Worm (Caenorhabditis elegans) whole organism, L2 larva: ENCODE results near the gene R10D12.8.

Source experiments
- C34F6.9 ChIP-seq: fragments of 150-350 bp; optimal IDR thresholded peaks from 2 replicates; lab custom pipeline; 2014; ENCODE audit warnings: missing biosample characterization, missing genetic modification characterization
- F13H6.1 ChIP-seq: sonication (generic microtip); optimal IDR thresholded peaks from 2 replicates; lab custom pipeline; 2016; ENCODE audit warnings: missing genetic modification characterization, missing compliant biosample characterization
- Y55F3AM.14 ChIP-seq: fragments of 200-800 bp; sonication (Bioruptor generic); optimal IDR thresholded peaks from 2 replicates; lab custom pipeline; 2018; ENCODE audit warnings: mild to moderate bottlenecking, missing genetic modification characterization, missing compliant biosample characterization
- aly-2 ChIP-seq: fragments of 150-350 bp; optimal IDR thresholded peaks from 2 replicates; lab custom pipeline; 2014; ENCODE audit warnings: missing biosample characterization, missing genetic modification characterization
- ama-1 ChIP-seq: fragments of 150-350 bp; optimal IDR thresholded peaks from 2 replicates; lab custom pipeline; 2018; ENCODE audit warnings: inconsistent platforms
- blmp-1 ChIP-seq: sonication (generic microtip); optimal IDR thresholded peaks from 2 replicates; lab custom pipeline; 2017; ENCODE audit warnings: missing genetic modification characterization, mild to moderate bottlenecking, missing compliant biosample characterization, antibody characterized with exemption, moderate library complexity; ENCODE audit not compliant: insufficient read depth
- ceh-16 ChIP-seq: fragments of 150-350 bp; optimal IDR thresholded peaks from 2 replicates; lab custom pipeline; 2014; ENCODE audit warnings: missing biosample characterization, missing genetic modification characterization
- ceh-82 ChIP-seq: fragments of 150-350 bp; optimal IDR thresholded peaks from 2 replicates; lab custom pipeline; 2014; ENCODE audit warnings: missing biosample characterization, missing genetic modification characterization
- crh-2 ChIP-seq: sonication (generic microtip); optimal IDR thresholded peaks from 2 replicates; lab custom pipeline; 2017; ENCODE audit warnings: missing biosample characterization, missing genetic modification characterization
- dmd-4 ChIP-seq: sonication (generic microtip); optimal IDR thresholded peaks from 2 replicates; lab custom pipeline; 2017; ENCODE audit warnings: missing biosample characterization, missing genetic modification characterization
- egl-27 ChIP-seq: sonication (generic microtip); optimal IDR thresholded peaks from 3 replicates; lab custom pipeline; 2017; ENCODE audit warnings: missing biosample characterization, missing genetic modification reagents, missing genetic modification characterization
- gmeb-1 ChIP-seq: fragments of 150-350 bp; optimal IDR thresholded peaks from 2 replicates; lab custom pipeline; 2014; ENCODE audit warnings: missing biosample characterization, missing genetic modification characterization
- lin-11 ChIP-seq: fragments of 150-350 bp; sonication (generic microtip); optimal IDR thresholded peaks from 2 replicates; lab custom pipeline; 2014; ENCODE audit warnings: missing biosample characterization, missing genetic modification characterization, inconsistent platforms, mixed read lengths
- lin-13 ChIP-seq: fragments of 150-350 bp; optimal IDR thresholded peaks from 2 replicates; lab custom pipeline; 2014; ENCODE audit warnings: missing biosample characterization, missing genetic modification reagents, missing genetic modification characterization
- lsy-2 ChIP-seq, 2 experiments: fragments of 150-350 bp in 1 of 2; sonication (generic microtip) in 1 of 2; optimal IDR thresholded peaks; 2 replicates each; lab custom pipeline; 2014 to 2017; ENCODE audit warnings: missing biosample characterization in 2 of 2, missing genetic modification characterization in 2 of 2
- mab-5 ChIP-seq: fragments of 150-350 bp; optimal IDR thresholded peaks from 2 replicates; lab custom pipeline; 2014; ENCODE audit warnings: missing biosample characterization, missing genetic modification characterization
- nhr-10 ChIP-seq: sonication (generic microtip); optimal IDR thresholded peaks from 2 replicates; lab custom pipeline; 2017; ENCODE audit warnings: missing biosample characterization, missing genetic modification characterization
- nhr-12 ChIP-seq: fragments of 150-350 bp; optimal IDR thresholded peaks from 2 replicates; lab custom pipeline; 2014; ENCODE audit warnings: missing biosample characterization, missing genetic modification characterization
- nhr-129 ChIP-seq: fragments of 150-350 bp; optimal IDR thresholded peaks from 2 replicates; lab custom pipeline; 2014; ENCODE audit warnings: missing biosample characterization, missing genetic modification characterization
- nhr-21 ChIP-seq: fragments of 150-350 bp; optimal IDR thresholded peaks from 2 replicates; lab custom pipeline; 2014; ENCODE audit warnings: missing biosample characterization, missing genetic modification characterization
- nhr-23 ChIP-seq: fragments of 150-350 bp; optimal IDR thresholded peaks from 2 replicates; lab custom pipeline; 2014; ENCODE audit warnings: missing biosample characterization, missing genetic modification reagents, missing genetic modification characterization
- nhr-25 ChIP-seq: fragments of 150-350 bp; sonication (generic microtip); optimal IDR thresholded peaks from 3 replicates; lab custom pipeline; 2014; ENCODE audit warnings: missing biosample characterization, missing genetic modification characterization
- peb-1 ChIP-seq: fragments of 150-350 bp; optimal IDR thresholded peaks from 2 replicates; lab custom pipeline; 2014; ENCODE audit warnings: missing biosample characterization, missing genetic modification characterization
- sem-4 ChIP-seq: fragments of 150-350 bp; optimal IDR thresholded peaks from 2 replicates; lab custom pipeline; 2014; ENCODE audit warnings: missing biosample characterization, missing genetic modification reagents, missing genetic modification characterization
- sma-3 ChIP-seq: sonication (generic microtip); optimal IDR thresholded peaks from 2 replicates; lab custom pipeline; 2016; ENCODE audit warnings: missing genetic modification reagents, missing genetic modification characterization, missing compliant biosample characterization
- sma-9 ChIP-seq, 2 experiments: fragments of 150-350 bp in 1 of 2; sonication (generic microtip) in 1 of 2; optimal IDR thresholded peaks; 2 replicates each; lab custom pipeline; 2014 to 2016; ENCODE audit warnings: missing genetic modification characterization in 2 of 2, mild to moderate bottlenecking in 1 of 2, missing biosample characterization in 1 of 2, missing compliant biosample characterization in 1 of 2, missing genetic modification reagents in 1 of 2, moderate library complexity in 1 of 2
- unc-39 ChIP-seq: fragments of 150-350 bp; optimal IDR thresholded peaks from 2 replicates; lab custom pipeline; 2014; ENCODE audit warnings: missing biosample characterization, missing genetic modification characterization
- unc-55 ChIP-seq: fragments of 150-350 bp; sonication (generic microtip); optimal IDR thresholded peaks from 3 replicates; lab custom pipeline; 2014; ENCODE audit warnings: missing biosample characterization, missing genetic modification reagents, missing genetic modification characterization
- unc-62 ChIP-seq: fragments of 150-350 bp; optimal IDR thresholded peaks from 2 replicates; lab custom pipeline; 2014; ENCODE audit warnings: missing biosample characterization, missing genetic modification reagents, missing genetic modification characterization
- zag-1 ChIP-seq: fragments of 150-350 bp; optimal IDR thresholded peaks from 2 replicates; lab custom pipeline; 2014; ENCODE audit warnings: missing biosample characterization, missing genetic modification characterization
- ztf-4 ChIP-seq: fragments of 150-350 bp; optimal IDR thresholded peaks from 2 replicates; lab custom pipeline; 2014; ENCODE audit warnings: missing biosample characterization, missing genetic modification characterization

The R10D12.8 gene

ce11 chrV:13908916-13909176 lies 44.2 kb downstream of the R10D12.8 start, which contains the start of gene C06B3.6:
Gene C06B3.6, minus strand, starts transcription at chrV:13908967.
- TF ChIP-seq sma-3 (GFP tag; lab: Kevin White, UChicago): no peak
- no peak for TF ChIP-seq mab-5 (tag; lab: Kevin White, UChicago)
- TF ChIP-seq dmd-4 (tag; lab: Kevin White, UChicago): no peak
- TF ChIP-seq sma-9 (GFP tag; optimal IDR thresholded peaks at IDR 0.05; lab: Kevin White, UChicago): no peak
- TF ChIP-seq sma-9 (tag; optimal IDR thresholded peaks at IDR 0.05; lab: Kevin White, UChicago): no peak
- TF ChIP-seq ceh-82 (tag; lab: Kevin White, UChicago): no peak
- TF ChIP-seq C34F6.9 (tag; lab: Kevin White, UChicago): no peak
- no peak for TF ChIP-seq peb-1 (tag; lab: Kevin White, UChicago)
- TF ChIP-seq lin-11: no peak
- TF ChIP-seq nhr-10 (tag; lab: Kevin White, UChicago): no peak
- TF ChIP-seq Y55F3AM.14 (GFP tag; lab: Kevin White, UChicago): no peak
- no peak for TF ChIP-seq nhr-12 (tag; lab: Kevin White, UChicago)
- no peak for TF ChIP-seq crh-2 (tag; lab: Kevin White, UChicago)
- no peak for TF ChIP-seq ama-1 (lab: Kevin White, UChicago)
- no peak for TF ChIP-seq nhr-25 (tag; lab: Kevin White, UChicago)
- TF ChIP-seq unc-62 (GFP tag; lab: Kevin White, UChicago): no peak

DNA sequence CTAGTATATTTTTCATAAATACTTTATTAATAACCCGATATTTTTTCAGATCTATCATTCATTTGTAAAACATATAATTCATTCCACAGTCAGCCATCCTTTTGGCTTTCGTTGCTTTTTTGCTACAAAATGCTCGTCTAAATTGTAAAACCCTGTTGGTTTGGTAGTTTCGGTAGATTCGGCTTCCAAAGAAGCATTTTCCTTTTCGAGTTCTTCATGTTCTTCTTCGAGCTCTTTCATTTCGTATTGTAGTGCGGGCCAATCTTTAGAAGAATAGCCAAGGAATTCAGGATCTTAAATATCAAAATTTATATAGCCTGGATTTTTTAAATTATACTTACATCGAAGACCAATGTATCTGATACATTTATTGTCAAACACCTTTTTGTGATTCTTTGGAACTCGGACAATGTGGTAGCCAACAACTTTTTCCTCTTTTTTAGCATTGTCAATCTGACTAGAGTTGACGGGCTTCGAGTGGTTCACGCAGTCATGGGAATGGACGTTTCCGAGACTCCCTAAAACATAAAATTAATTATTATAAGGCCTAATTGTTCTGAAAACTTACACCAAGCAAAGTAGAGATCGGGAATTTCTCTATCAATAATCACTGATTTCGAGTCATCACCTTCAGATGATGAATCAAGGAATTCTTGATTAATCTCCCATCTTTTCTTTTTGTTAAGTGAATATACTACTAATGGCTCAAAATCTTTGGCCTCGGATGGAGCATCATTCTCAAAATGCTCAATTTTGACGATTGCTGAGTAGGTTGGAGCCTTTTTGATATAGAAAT lies 44.8 kb downstream of the R10D12.8 start:
- TF ChIP-seq nhr-10 (tag; lab: Kevin White, UChicago): no peak
- no peak for TF ChIP-seq unc-62 (GFP tag; lab: Kevin White, UChicago)
- TF ChIP-seq Y55F3AM.14 (GFP tag; lab: Kevin White, UChicago): peak; percentile 29
- no peak for TF ChIP-seq C34F6.9 (tag; lab: Kevin White, UChicago)
- no peak for TF ChIP-seq blmp-1 (tag; lab: Kevin White, UChicago)
- TF ChIP-seq sma-9 (GFP tag; optimal IDR thresholded peaks at IDR 0.05; lab: Kevin White, UChicago): peak; percentile 8
- no peak for TF ChIP-seq sma-9 (tag; optimal IDR thresholded peaks at IDR 0.05; lab: Kevin White, UChicago)
- TF ChIP-seq sma-3 (GFP tag; lab: Kevin White, UChicago): no peak
- TF ChIP-seq nhr-23 (tag; lab: Kevin White, UChicago): no peak
- no peak for TF ChIP-seq mab-5 (tag; lab: Kevin White, UChicago)
- no peak for TF ChIP-seq unc-55 (GFP tag; lab: Kevin White, UChicago)
- no peak for TF ChIP-seq ceh-16 (tag; lab: Kevin White, UChicago)
- no peak for TF ChIP-seq F13H6.1 (tag; lab: Kevin White, UChicago)
- TF ChIP-seq lsy-2 (tag; optimal IDR thresholded peaks at IDR 0.05; lab: Kevin White, UChicago): peak in 1 of 2 experiments; percentile 38
- no peak for TF ChIP-seq egl-27
- peak; percentile 92 for TF ChIP-seq ama-1 (lab: Kevin White, UChicago)
- TF ChIP-seq unc-39 (tag; lab: Kevin White, UChicago): no peak
- TF ChIP-seq ztf-4 (tag; lab: Kevin White, UChicago): peak; percentile 66
- TF ChIP-seq aly-2: no peak
- TF ChIP-seq crh-2 (tag; lab: Kevin White, UChicago): no peak
- no peak for TF ChIP-seq nhr-25 (tag; lab: Kevin White, UChicago)
- no peak for TF ChIP-seq dmd-4 (tag; lab: Kevin White, UChicago)

DNA sequence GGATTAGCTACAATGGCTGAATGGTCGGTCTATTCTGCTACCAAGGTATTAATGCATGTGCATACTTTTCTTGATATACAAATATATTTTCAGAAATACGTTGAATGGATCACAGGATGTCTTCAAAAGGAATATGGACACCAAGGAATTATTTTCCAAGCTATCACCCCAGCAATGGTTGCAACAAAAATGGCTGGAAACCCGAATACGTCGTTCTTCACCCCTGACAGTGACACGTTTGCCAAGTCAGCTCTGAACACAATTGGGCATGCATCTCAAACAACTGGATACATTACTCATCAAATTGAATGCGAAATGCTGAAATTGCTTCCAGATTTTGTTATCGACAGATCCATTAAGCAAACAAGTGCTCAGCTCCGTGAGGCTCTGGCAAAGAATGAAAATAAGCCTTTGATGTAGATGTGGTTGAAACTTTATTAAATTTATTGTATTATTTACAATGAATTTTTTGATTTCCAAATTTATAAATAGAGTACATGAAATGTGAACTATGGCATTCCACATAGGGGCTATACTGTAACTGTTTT lies 45.5 kb downstream of the R10D12.8 start:
- TF ChIP-seq ztf-4 (tag; lab: Kevin White, UChicago) (peak; percentile 53), nhr-21 (tag; lab: Kevin White, UChicago) (peak; percentile 46), sma-3 (GFP tag; lab: Kevin White, UChicago) (peak; percentile 62), ceh-16 (tag; lab: Kevin White, UChicago) (no peak), sma-9 (GFP tag; optimal IDR thresholded peaks at IDR 0.05; lab: Kevin White, UChicago) (peak; percentile 42), sma-9 (tag; optimal IDR thresholded peaks at IDR 0.05; lab: Kevin White, UChicago) (no peak), nhr-25 (tag; lab: Kevin White, UChicago) (peak; percentile 22), C34F6.9 (tag; lab: Kevin White, UChicago) (peak; percentile 21), gmeb-1 (tag; lab: Kevin White, UChicago) (peak; percentile 64), lsy-2 (tag; optimal IDR thresholded peaks at IDR 0.05; lab: Kevin White, UChicago) (peak in 1 of 2 experiments; percentile 60), ama-1 (lab: Kevin White, UChicago) (peak; percentile 96), lin-13 (GFP tag; lab: Kevin White, UChicago) (peak; percentile 49), ceh-82 (tag; lab: Kevin White, UChicago) (no peak), sem-4 (tag; lab: Kevin White, UChicago) (peak; percentile 17), nhr-12 (tag; lab: Kevin White, UChicago) (peak; percentile 35), Y55F3AM.14 (GFP tag; lab: Kevin White, UChicago) (peak; percentile 47), zag-1 (tag; lab: Kevin White, UChicago) (no peak), nhr-129 (peak; percentile 58), unc-62 (GFP tag; lab: Kevin White, UChicago) (no peak), F13H6.1 (tag; lab: Kevin White, UChicago) (peak; percentile 11), crh-2 (tag; lab: Kevin White, UChicago) (peak; percentile 62)
- TF ChIP-seq, all 48 proteins: peak for 16
